Worm (Caenorhabditis elegans) whole organism, L2 larva: Measurements from ENCODE around the gene soap-1.

Experiments
- ama-1 ChIP-seq: fragments of 150-350 bp; optimal IDR thresholded peaks from 2 replicates; lab custom pipeline; 2018; ENCODE audit warnings: inconsistent platforms
- ceh-82 ChIP-seq: fragments of 150-350 bp; optimal IDR thresholded peaks from 2 replicates; lab custom pipeline; 2014; ENCODE audit warnings: missing biosample characterization, missing genetic modification characterization
- fos-1 ChIP-seq: fragments of 150-350 bp; optimal IDR thresholded peaks from 2 replicates; lab custom pipeline; 2014; ENCODE audit warnings: missing biosample characterization, missing genetic modification characterization
- nhr-12 ChIP-seq: fragments of 150-350 bp; optimal IDR thresholded peaks from 2 replicates; lab custom pipeline; 2014; ENCODE audit warnings: missing biosample characterization, missing genetic modification characterization
- nhr-77 ChIP-seq: fragments of 150-350 bp; optimal IDR thresholded peaks from 2 replicates; lab custom pipeline; 2014; ENCODE audit warnings: missing biosample characterization, missing genetic modification characterization
- zag-1 ChIP-seq: fragments of 150-350 bp; optimal IDR thresholded peaks from 2 replicates; lab custom pipeline; 2014; ENCODE audit warnings: missing biosample characterization, missing genetic modification characterization

- no peak for TF ChIP-seq nhr-12
- no peak for TF ChIP-seq ceh-82 (tag; lab: Kevin White, UChicago)
- no peak for TF ChIP-seq nhr-77 (tag; lab: Kevin White, UChicago)
- no peak for TF ChIP-seq ama-1 (lab: Kevin White, UChicago)
- no peak for TF ChIP-seq fos-1 (tag; lab: Kevin White, UChicago)
- TF ChIP-seq zag-1 (tag; lab: Kevin White, UChicago) = no peak
Measured at ce11 chrV:7196037-7196436, 18.7 kb downstream of the soap-1 start, which contains the start of gene attf-2.
